Worm (Caenorhabditis elegans): ENCODE results near the gene Y46G5A.22.

DNA sequence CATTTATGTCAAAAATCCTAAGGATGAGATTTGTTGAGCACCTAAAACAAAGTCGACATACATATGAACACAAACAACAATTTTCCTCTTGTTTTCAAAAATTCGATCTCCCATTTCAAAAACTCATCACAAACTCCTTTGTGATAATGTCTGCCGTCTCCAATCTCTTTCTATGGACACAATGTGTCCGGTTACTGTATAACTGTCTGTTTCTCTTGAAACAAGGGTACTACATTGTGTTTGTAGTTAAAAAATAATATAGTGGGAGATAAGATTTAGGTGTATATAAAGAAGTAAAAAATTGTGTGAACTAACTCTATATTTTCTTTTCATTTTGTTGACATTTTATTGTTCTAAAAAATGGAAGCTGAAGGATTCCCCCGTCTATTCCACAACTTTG, 12.0 kb upstream of the Y46G5A.22 start, which contains the start of gene bcmo-1:
- TF ChIP-seq snpc-3.4 (tag; optimal IDR thresholded peaks at IDR 0.05) (no peak), lin-35 (GFP tag; optimal IDR thresholded peaks at IDR 0.05) (no peak), lin-26 (GFP tag; IDR thresholded peaks at IDR 0.05) (no peak), ztf-26 (tag; optimal IDR thresholded peaks at IDR 0.05) (no peak)
